Worm (Caenorhabditis elegans) whole organism, L4 larva: ENCODE results near the gene srz-16.

ENCODE experiments used
- ces-1 ChIP-seq: fragments of 150-350 bp; sonication (generic microtip); optimal IDR thresholded peaks from 4 replicates; lab custom pipeline; 2014; ENCODE audit warnings: missing biosample characterization, missing genetic modification reagents, missing genetic modification characterization
- mdt-29 ChIP-seq: fragments of 200-800 bp; sonication (Bioruptor generic); IDR thresholded peaks from 2 replicates; pipeline ENCODE4 v1.3.6; 2022; ENCODE audit warnings: missing genetic modification reagents, missing genetic modification characterization, missing compliant biosample characterization
- nhr-11 ChIP-seq: fragments of 150-350 bp; optimal IDR thresholded peaks from 2 replicates; lab custom pipeline; 2014; ENCODE audit warnings: missing biosample characterization, missing genetic modification characterization
- nhr-41 ChIP-seq: fragments of 200-800 bp; sonication (Bioruptor generic); IDR thresholded peaks from 2 replicates; pipeline ENCODE4 v1.3.6; 2022; ENCODE audit warnings: missing genetic modification reagents, missing genetic modification characterization, missing compliant biosample characterization
- snpc-1.2 ChIP-seq: fragments of 200-800 bp; sonication (Bioruptor generic); IDR thresholded peaks from 2 replicates; pipeline ENCODE4 v1.3.6; 2022; ENCODE audit warnings: missing genetic modification reagents, missing genetic modification characterization, missing compliant biosample characterization
- snpc-4 ChIP-seq: fragments of 150-350 bp; optimal IDR thresholded peaks from 2 replicates; lab custom pipeline; 2014; ENCODE audit warnings: missing biosample characterization, missing genetic modification characterization
- tra-1 ChIP-seq: fragments of 200-800 bp; sonication (Bioruptor generic); IDR thresholded peaks from 2 replicates; pipeline ENCODE4 v1.3.6; 2022; ENCODE audit warnings: missing genetic modification reagents, missing genetic modification characterization, missing compliant biosample characterization
- unc-130 ChIP-seq: sonication (generic microtip); optimal IDR thresholded peaks from 2 replicates; lab custom pipeline; 2016; ENCODE audit warnings: missing genetic modification reagents, missing genetic modification characterization, missing compliant biosample characterization
- zag-1 ChIP-seq: fragments of 150-350 bp; optimal IDR thresholded peaks from 2 replicates; lab custom pipeline; 2014; ENCODE audit warnings: missing biosample characterization, missing genetic modification characterization

ce11 chrV:20203085-20203484 lies 16.6 kb upstream of the srz-16 start, which contains the start of gene fbxa-113:
- no peak for TF ChIP-seq zag-1 (tag; lab: Kevin White, UChicago)
- no peak for TF ChIP-seq snpc-4
- no peak for TF ChIP-seq unc-130 (GFP tag; lab: Kevin White, UChicago)
- TF ChIP-seq snpc-1.2 (GFP tag; lab: Robert Waterston, UW), result no peak
- TF ChIP-seq nhr-41 (GFP tag; lab: Robert Waterston, UW), result no peak
- TF ChIP-seq mdt-29 (GFP tag; lab: Robert Waterston, UW), result no peak
- TF ChIP-seq ces-1, result no peak
- no peak for TF ChIP-seq nhr-11 (tag; lab: Kevin White, UChicago)
- no peak for TF ChIP-seq tra-1
